Fruit fly (Drosophila melanogaster): Measurements from ENCODE around the gene CG2150.

CG2150 gene

DNA sequence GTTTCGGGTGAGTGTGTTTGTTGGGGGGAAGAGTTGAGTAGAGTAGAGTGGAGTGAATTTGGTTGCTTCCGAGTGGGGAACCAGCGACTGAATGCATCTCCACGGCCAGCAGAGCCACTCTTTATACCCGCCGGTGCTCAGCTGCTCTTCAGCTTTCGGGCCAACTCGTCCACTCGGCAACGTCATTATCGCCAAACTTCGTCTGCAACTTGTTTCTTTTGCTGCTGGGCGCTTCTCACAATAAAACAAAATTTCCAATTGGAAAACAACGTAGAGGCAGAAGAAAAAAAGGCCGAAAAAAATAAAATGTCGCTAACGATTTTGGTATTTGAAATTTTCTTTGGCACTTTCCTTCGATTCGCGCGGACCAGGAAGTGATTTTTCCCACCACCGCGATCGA lies at the start of gene CG2150:
Gene CG2150, minus strand, starts transcription at position 101 of the 400 bp plus-strand sequence.
- TF ChIP-seq ttk (optimal IDR thresholded peaks at IDR 0.05) (no peak), insv (optimal IDR thresholded peaks at IDR 0.05) (no peak), Sin3A (optimal IDR thresholded peaks at IDR 0.05) (no peak), psq (optimal IDR thresholded peaks at IDR 0.05) (no peak), Myc (optimal IDR thresholded peaks at IDR 0.05) (no peak)

DNA sequence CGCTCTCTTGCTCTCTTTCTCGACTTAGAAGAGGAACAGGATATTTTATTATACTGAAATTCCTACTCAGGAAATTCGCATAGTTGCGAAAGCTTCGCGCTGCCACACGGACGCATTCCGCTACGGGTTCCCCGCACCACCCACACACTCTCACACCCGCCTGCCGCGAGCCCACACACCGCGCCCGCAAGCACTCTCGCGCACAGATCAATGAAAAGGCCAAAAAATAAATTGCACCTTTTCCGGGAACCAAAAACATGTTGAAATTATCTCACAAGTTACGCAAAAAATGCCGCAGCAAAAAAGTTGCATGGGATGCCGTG lies 48.4 kb upstream of the CG2150 start:
- no peak for TF ChIP-seq Sin3A (optimal IDR thresholded peaks at IDR 0.05)
- no peak for TF ChIP-seq Myc (optimal IDR thresholded peaks at IDR 0.05)
- no peak for TF ChIP-seq psq (optimal IDR thresholded peaks at IDR 0.05)
- no peak for TF ChIP-seq h (optimal IDR thresholded peaks at IDR 0.05)
- no peak for TF ChIP-seq insv (optimal IDR thresholded peaks at IDR 0.05)
- no peak for TF ChIP-seq ttk (optimal IDR thresholded peaks at IDR 0.05)

DNA sequence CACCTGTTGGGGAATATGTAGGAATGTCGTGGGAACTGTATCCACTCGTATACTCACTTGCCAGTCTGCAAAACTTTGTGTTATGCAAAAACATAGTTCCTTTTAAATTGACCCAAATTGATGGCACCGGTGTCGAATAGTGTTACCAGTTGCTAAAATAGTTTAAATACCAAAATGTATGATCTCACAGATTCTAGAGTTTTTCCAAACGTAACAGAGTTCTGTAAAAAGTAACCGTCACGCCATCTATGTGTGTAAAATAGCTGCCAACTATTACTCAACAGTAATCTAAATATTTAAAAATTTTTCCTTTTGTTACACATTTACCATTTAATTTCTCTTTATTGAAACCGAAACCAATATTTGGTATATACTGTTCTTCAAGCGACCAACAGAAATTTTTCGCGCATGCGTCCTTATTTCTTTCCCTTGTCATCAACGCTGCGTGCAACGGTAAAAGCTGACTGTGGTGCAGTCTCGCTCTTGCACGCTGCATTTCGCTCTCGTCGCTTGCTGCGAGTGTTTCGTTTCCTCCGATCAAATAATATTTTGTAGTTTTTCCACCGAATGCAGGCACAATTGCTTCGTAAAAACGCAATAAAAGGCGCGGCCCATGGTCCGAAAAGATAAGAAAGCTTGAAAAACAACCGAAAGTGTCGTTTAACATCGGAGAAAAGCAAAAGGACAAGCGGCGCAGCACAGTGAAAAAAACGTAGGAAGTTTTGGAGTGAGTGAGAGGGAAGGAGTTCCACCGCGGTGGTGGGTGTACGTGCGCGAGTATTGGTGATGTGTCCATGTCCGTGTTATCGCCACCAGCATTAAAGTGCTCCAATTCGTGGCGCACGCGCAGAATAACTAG lies 47.8 kb upstream of the CG2150 start, which contains the start of the genes FeCH and RhoGAP100F:
Gene FeCH, minus strand, starts transcription at position 180 of the 859 bp plus-strand sequence.
Gene RhoGAP100F, plus strand, starts transcription at position 493 of the 859 bp plus-strand sequence.
- no peak for TF ChIP-seq Myc (optimal IDR thresholded peaks at IDR 0.05)

DNA sequence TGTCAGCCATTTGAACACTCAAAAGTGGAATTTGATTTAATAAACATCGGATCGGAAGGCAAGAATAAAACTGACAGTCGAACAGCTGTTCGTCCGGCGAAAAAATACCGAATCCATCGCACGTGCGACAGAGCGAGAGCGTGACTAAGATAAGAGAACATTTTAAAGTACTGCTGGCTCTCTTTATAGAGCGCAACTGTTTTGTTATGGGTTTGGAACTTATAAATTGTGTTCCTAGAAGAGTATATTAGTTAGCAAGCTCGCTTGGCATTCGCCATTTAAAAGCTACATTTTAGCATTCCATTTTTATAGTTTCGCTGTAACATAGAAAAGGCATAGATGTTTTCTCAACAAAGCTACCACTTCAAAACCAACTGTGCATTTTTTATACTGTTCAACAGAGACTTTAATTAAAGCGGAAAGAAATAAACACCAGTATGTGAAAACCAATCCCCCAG lies 45.5 kb upstream of the CG2150 start, which contains the start of gene Rift:
Gene Rift, minus strand, starts transcription at position 114 of the 458 bp plus-strand sequence.
- TF ChIP-seq psq (optimal IDR thresholded peaks at IDR 0.05) (no peak), Myc (optimal IDR thresholded peaks at IDR 0.05) (no peak), ttk (optimal IDR thresholded peaks at IDR 0.05) (no peak), insv (optimal IDR thresholded peaks at IDR 0.05) (no peak), Sin3A (optimal IDR thresholded peaks at IDR 0.05) (no peak), h (optimal IDR thresholded peaks at IDR 0.05) (no peak)

DNA sequence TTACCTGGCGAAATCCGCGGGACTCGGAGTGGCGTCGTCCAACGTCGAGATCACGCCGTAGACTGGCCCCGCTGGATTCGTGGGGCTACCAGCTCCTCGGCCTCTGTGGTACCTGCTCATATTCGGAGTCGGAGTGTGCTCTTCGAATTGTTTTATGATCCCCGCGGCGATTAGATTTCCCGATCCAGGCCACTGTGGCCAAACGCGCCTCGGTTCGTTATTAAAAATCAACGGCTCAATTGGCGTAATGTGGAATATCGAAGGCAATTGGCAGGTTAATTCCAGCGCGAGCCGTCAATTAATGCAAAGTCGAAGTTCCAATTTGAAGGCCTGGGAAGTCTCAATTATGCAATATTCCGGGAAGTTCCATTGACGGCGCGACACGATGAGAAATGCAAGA lies 45.0 kb upstream of the CG2150 start:
- TF ChIP-seq h (optimal IDR thresholded peaks at IDR 0.05) (no peak), psq (optimal IDR thresholded peaks at IDR 0.05) (no peak), Myc (optimal IDR thresholded peaks at IDR 0.05) (no peak), ttk (optimal IDR thresholded peaks at IDR 0.05) (no peak), insv (optimal IDR thresholded peaks at IDR 0.05) (no peak), Sin3A (optimal IDR thresholded peaks at IDR 0.05) (no peak)

DNA sequence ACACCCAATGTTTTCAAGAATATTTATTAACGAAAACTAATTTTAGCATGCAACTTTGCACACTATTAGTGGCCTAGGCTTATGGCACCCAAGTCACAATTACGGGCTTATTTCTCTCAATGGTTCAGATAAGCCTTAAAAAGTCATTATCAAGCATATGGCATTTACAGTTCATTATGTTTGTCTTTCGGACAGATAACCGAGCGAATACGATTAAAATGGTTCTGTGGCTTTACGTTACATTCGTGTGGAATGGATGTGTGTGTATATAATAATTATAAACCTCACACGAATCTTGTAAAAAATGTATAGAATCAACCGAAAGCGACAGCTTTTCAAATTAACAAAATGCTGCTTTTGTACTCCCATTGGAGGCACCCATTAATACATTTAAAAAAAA lies 44.0 kb upstream of the CG2150 start:
- TF ChIP-seq h (optimal IDR thresholded peaks at IDR 0.05) (no peak), Myc (optimal IDR thresholded peaks at IDR 0.05) (no peak), insv (optimal IDR thresholded peaks at IDR 0.05) (no peak)

DNA sequence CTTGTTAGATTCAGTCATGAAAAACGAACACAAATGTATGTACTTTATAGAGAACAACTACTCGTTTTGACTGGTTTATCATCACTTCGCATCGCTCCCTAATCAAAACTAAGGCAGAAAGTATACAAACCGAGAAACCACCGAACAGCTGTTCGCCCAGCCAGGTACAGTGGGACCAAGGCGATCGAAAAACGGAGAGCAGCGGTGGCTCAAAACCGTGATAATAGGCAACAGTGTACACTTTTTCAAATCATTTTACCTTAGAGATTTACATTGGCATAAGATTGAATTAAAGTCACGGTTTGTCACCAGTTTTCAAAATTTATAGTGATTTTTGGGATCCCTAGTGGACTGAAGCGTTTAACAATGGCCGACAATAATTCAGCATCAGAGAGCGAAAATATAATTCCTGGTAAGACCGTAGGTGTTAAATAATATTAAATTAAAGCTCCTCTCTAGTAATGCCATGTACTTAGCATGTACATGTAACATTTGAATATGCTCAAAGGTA lies 40.7 kb upstream of the CG2150 start, which contains the start of the genes CG42233 and CG1971:
Gene CG42233, minus strand, starts transcription at position 51 of the 511 bp plus-strand sequence.
Gene CG1971, plus strand, starts transcription at position 241 of the 511 bp plus-strand sequence.
- TF ChIP-seq insv (optimal IDR thresholded peaks at IDR 0.05) (no peak), Myc (optimal IDR thresholded peaks at IDR 0.05) (no peak), psq (optimal IDR thresholded peaks at IDR 0.05) (no peak), ttk (optimal IDR thresholded peaks at IDR 0.05) (no peak), Sin3A (optimal IDR thresholded peaks at IDR 0.05) (no peak), h (optimal IDR thresholded peaks at IDR 0.05) (no peak)

DNA sequence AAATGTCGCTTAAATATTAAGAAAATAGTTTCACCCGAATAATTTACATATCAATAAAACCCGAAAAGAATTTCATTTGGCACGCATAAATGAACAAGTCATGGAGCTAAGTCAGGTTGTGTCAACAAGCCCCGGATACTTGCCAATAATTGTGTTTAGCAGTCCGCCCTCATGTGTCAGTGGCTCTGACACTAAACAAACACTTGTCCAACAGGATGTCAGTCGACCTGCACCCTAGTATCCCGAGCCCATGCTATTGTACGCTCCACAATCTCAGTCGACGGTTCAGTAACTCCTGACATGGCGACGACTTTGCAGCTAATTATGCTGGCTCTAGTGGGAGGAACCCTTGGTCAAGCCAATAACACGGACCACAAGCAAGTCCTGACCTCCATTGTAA lies 36.1 kb upstream of the CG2150 start, which contains the start of gene Ir100a:
Gene Ir100a, plus strand, starts transcription at position 301 of the 400 bp plus-strand sequence.
- no peak for TF ChIP-seq insv (optimal IDR thresholded peaks at IDR 0.05)
- no peak for TF ChIP-seq Sin3A (optimal IDR thresholded peaks at IDR 0.05)
- TF ChIP-seq psq (optimal IDR thresholded peaks at IDR 0.05), result no peak

DNA sequence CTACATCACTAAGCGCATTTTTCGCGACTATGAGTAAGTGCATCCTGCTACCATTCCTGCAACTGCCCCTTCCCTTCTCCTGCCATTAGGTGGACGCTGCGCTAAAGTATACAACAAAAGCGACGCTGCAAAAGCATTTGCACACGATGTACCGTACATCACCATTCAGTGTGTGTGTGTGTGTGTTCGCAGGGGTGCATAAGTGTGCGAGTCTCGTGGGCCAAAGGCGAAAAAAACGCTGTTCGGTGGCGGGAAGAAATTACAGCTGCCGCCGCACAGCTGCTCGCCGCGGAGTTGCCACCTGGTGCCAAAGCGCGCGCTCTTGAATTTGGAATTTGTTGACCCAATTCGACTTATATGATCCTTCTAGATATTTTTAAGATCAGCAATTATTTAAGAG lies 29.9 kb upstream of the CG2150 start:
- no peak for TF ChIP-seq psq (optimal IDR thresholded peaks at IDR 0.05)
- TF ChIP-seq ttk (optimal IDR thresholded peaks at IDR 0.05), result no peak
- no peak for TF ChIP-seq h (optimal IDR thresholded peaks at IDR 0.05)
- no peak for TF ChIP-seq insv (optimal IDR thresholded peaks at IDR 0.05)
- no peak for TF ChIP-seq Sin3A (optimal IDR thresholded peaks at IDR 0.05)
- TF ChIP-seq Myc (optimal IDR thresholded peaks at IDR 0.05), result no peak

DNA sequence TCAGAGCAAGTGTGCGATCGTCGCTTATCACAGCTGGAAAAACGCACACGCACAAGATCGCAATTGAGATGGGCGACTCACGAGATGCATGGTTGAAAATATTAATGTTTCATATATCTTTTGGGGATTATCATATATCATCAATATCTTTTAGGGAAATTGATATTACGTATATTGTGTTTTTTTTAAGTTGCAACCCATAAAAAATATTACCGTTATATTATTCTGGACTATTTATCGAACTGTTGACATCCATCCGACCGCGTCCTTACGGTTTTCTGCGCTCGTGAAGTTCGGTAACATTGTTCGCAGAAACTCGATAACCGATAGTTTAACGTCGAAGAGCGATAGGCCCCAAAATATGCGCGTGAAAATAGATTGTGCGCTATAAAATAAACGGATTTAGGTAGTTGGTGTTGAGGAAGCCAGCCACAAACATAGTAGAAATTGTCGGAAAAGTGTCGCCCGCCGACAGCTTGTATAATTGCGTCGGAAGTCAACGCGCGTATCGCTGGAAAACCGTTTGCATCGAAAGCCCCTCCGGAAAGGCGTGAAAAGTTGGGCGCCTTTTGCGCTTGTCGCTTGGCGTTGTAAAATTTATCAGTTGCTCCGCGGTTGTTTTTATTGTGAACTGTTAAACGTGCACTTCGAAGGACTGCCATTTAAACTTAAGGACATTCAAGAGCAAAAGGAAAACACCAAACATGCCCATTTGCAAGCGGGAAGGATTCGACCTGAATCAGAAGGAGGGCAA lies 29.3 kb upstream of the CG2150 start, which contains the start of the genes Mccc1 and Acf:
Gene Mccc1, minus strand, starts transcription at position 244 of the 754 bp plus-strand sequence.
Gene Acf, plus strand, starts transcription at position 318 of the 754 bp plus-strand sequence.
- no peak for TF ChIP-seq ttk (optimal IDR thresholded peaks at IDR 0.05)

DNA sequence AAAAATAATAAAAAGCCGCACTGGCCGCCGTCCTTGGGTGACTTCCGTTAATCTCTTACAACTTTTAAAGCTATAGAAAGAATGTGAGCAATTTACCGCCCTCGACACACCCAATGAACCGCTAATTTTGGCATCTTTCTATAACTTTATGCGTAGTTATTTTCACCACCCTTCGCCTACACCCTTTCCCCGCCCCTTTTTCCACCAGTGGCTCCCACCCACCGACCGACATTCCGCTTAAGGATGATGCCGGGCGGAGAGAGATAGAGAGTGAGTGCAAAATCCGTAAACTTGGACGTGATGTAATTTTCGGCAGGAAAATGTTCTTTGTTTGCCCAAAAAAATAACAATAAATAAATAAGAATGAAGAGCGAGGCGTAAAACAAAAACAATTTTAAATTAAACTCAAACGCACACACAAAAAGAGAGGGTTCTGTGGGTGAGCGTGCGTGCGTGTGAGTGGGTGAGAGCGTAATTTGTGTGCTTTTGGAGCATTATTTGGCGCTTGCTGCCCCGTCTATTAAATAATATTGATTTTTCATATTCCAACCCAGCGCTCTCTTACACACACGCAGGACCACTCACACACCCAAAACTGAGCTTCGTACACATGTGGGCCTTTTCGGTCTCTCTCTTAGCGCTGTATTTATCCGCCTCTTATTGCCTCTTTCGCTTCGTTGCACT lies 13.1 kb upstream of the CG2150 start:
- TF ChIP-seq psq (optimal IDR thresholded peaks at IDR 0.05), result no peak
- no peak for TF ChIP-seq ttk (optimal IDR thresholded peaks at IDR 0.05)
- TF ChIP-seq insv (optimal IDR thresholded peaks at IDR 0.05), result no peak
- TF ChIP-seq Sin3A (optimal IDR thresholded peaks at IDR 0.05), result no peak
- TF ChIP-seq h (optimal IDR thresholded peaks at IDR 0.05), result no peak
- TF ChIP-seq Myc (optimal IDR thresholded peaks at IDR 0.05), result no peak

Data from Kc167 (cell line).